Fruit fly (Drosophila melanogaster): ENCODE measurements around the gene CG44532.

CG44532 gene

DNA sequence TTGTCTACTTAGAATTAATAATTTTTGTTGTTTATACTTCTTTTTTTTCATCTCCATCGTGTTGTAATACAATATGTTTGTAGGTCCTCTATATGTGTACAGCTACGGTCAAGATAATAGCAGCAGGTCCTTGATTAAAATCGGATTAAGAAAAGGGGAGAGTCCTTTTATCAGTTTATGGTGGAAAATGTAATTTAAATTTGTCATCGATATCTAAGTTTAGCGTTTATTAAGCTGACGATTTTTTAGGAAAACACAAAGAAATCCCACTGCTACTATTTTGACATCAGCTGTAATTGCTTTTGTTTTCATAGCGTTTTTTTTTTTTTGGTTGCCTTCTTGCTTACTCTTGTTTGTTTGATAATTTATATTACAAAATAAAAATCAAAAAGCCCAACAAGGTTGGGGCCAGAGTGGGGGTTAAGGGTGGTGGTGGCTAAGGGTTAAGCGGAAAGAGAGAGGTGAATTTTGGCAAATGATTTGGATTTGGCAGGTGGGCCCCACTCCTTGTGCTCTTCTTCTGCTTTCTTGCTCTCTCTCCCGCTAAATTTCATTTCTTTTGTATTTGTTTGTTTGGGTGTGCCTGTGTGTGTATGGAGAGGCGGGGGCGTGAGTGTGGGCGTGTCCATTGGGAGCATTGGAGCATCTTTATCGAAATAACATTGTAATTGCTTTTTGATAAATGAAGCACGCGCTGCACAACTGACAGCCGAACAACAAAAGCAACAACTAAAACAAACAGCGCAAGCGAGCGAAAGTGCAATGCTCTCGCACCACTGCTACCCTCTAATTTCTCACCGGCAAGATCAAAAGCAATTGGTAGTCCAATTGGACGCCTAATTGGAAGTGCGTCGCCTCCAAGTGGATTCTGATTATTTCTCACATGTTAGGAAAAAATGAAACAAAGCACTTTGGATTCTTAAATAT, 40.8 kb upstream of the CG44532 start (continued):
- TF ChIP-seq ap (GFP tag; IDR thresholded peaks at IDR 0.05) = no peak
- TF ChIP-seq onecut (GFP tag; IDR thresholded peaks at IDR 0.05) = no peak
- TF ChIP-seq unpg (GFP tag; optimal IDR thresholded peaks at IDR 0.05) = peak; percentile 52
- TF ChIP-seq ato (GFP tag; IDR thresholded peaks at IDR 0.05; ENCODE audit: partially characterized antibody) = no peak
- no peak for TF ChIP-seq chinmo (GFP tag; IDR thresholded peaks at IDR 0.05; ENCODE audit: partially characterized antibody)
- no peak for TF ChIP-seq Fer2 (tag; optimal IDR thresholded peaks at IDR 0.05)
- peak; percentile 12 for TF ChIP-seq Hand (GFP tag; optimal IDR thresholded peaks at IDR 0.05)
- TF ChIP-seq Rx (GFP tag; IDR thresholded peaks at IDR 0.05) = no peak
- no peak for TF ChIP-seq Spps (tag; optimal IDR thresholded peaks at IDR 0.05)
- TF ChIP-seq Atf-2 (GFP tag; optimal IDR thresholded peaks at IDR 0.05) = peak; percentile 17
- no peak for TF ChIP-seq CG1529 (GFP tag; optimal IDR thresholded peaks at IDR 0.05)
- TF ChIP-seq sna (GFP tag; IDR thresholded peaks at IDR 0.05; ENCODE audit: partially characterized antibody) = no peak
- TF ChIP-seq Hr51 (GFP tag; optimal IDR thresholded peaks at IDR 0.05) = peak in 1 of 2 experiments; percentile 48
- no peak for TF ChIP-seq CG12744 (GFP tag; optimal IDR thresholded peaks at IDR 0.05)
- TF ChIP-seq Dip3 (GFP tag; optimal IDR thresholded peaks at IDR 0.05) = no peak
- TF ChIP-seq fu2 (GFP tag; optimal IDR thresholded peaks at IDR 0.05) = no peak
- TF ChIP-seq Antp (GFP tag; optimal IDR thresholded peaks at IDR 0.05) = no peak
- no peak for TF ChIP-seq fd102C (GFP tag; optimal IDR thresholded peaks at IDR 0.05)
- no peak for TF ChIP-seq CG12236 (GFP tag; optimal IDR thresholded peaks at IDR 0.05)
- TF ChIP-seq tap (tag; optimal IDR thresholded peaks at IDR 0.05) = no peak
- TF ChIP-seq otp (GFP tag; IDR thresholded peaks at IDR 0.05) = no peak
- TF ChIP-seq Stat92E (GFP tag; optimal IDR thresholded peaks at IDR 0.05) = no peak
- TF ChIP-seq CG5245 (GFP tag; optimal IDR thresholded peaks at IDR 0.05) = no peak
- TF ChIP-seq CG9609 (GFP tag; optimal IDR thresholded peaks at IDR 0.05) = no peak
- TF ChIP-seq Opbp (GFP tag; IDR thresholded peaks at IDR 0.05; ENCODE audit: partially characterized antibody) = no peak
- 0 out of 2 replicates have a peak, but pooled peaks have one; percentile 33 for TF ChIP-seq H2.0 (GFP tag; IDR thresholded peaks at IDR 0.05)
- no peak for TF ChIP-seq CG7357 (GFP tag; IDR thresholded peaks at IDR 0.05)
- TF ChIP-seq CG9727 (GFP tag; optimal IDR thresholded peaks at IDR 0.05) = peak; percentile 49
- TF ChIP-seq cwo (GFP tag; optimal IDR thresholded peaks at IDR 0.05) = peak; percentile 41
- no peak for TF ChIP-seq seq (GFP tag; IDR thresholded peaks at IDR 0.05)
- TF ChIP-seq Optix (GFP tag; IDR thresholded peaks at IDR 0.05) = no peak
- TF ChIP-seq HLH3B (GFP tag; IDR thresholded peaks at IDR 0.05) = peak; percentile 20; the same call in 1 of the 2 replicates
- TF ChIP-seq CG32772 (GFP tag; IDR thresholded peaks at IDR 0.05) = no peak
- no peak for TF ChIP-seq CG15479 (GFP tag; optimal IDR thresholded peaks at IDR 0.05)
- peak; percentile 60 for TF ChIP-seq Blimp-1 (GFP tag; optimal IDR thresholded peaks at IDR 0.05)
- no peak for TF ChIP-seq CG10654 (GFP tag; optimal IDR thresholded peaks at IDR 0.05)
- peak; percentile 11 for TF ChIP-seq Asciz (GFP tag; optimal IDR thresholded peaks at IDR 0.05)
- TF ChIP-seq lilli (GFP tag; optimal IDR thresholded peaks at IDR 0.05) = peak; percentile 41
- no peak for TF ChIP-seq BEAF-32 (GFP tag; optimal IDR thresholded peaks at IDR 0.05)
- peak; percentile 46 for TF ChIP-seq CG7556 (GFP tag; optimal IDR thresholded peaks at IDR 0.05)
- TF ChIP-seq CG6175 (GFP tag; IDR thresholded peaks at IDR 0.05) = no peak
- no peak for TF ChIP-seq rib (GFP tag; IDR thresholded peaks at IDR 0.05)
- TF ChIP-seq CG5180 (GFP tag; optimal IDR thresholded peaks at IDR 0.05) = no peak
- no peak for TF ChIP-seq corto (GFP tag; optimal IDR thresholded peaks at IDR 0.05)
- TF ChIP-seq CG16815 (GFP tag; optimal IDR thresholded peaks at IDR 0.05) = no peak
- TF ChIP-seq fd64A (GFP tag; optimal IDR thresholded peaks at IDR 0.05) = no peak
- peak; percentile 5 for TF ChIP-seq Mes4 (GFP tag; optimal IDR thresholded peaks at IDR 0.05)
- TF ChIP-seq CG31365 (tag; optimal IDR thresholded peaks at IDR 0.05) = no peak
